Worm (Caenorhabditis elegans) whole organism, L4 larva: ENCODE data around the gene gst-41.

Source experiments
- F10B5.3 ChIP-seq: sonication (generic microtip); optimal IDR thresholded peaks from 2 replicates; lab custom pipeline; 2016; ENCODE audit warnings: mild to moderate bottlenecking, missing genetic modification characterization, missing compliant biosample characterization
- F44E2.7 ChIP-seq: fragments of 200-800 bp; sonication (Bioruptor generic); IDR thresholded peaks from 2 replicates; pipeline ENCODE4 v2.1.2; 2022; ENCODE audit warnings: missing genetic modification characterization, missing compliant biosample characterization
- T20F7.1 ChIP-seq: fragments of 200-800 bp; sonication (Bioruptor generic); optimal IDR thresholded peaks from 2 replicates; lab custom pipeline; 2018; ENCODE audit warnings: mild to moderate bottlenecking, missing genetic modification characterization, missing compliant biosample characterization
- Y105C5A.15 ChIP-seq: fragments of 200-800 bp; sonication (Bioruptor generic); IDR thresholded peaks from 2 replicates; pipeline ENCODE4 v1.3.6; 2022; ENCODE audit warnings: missing genetic modification characterization, missing compliant biosample characterization
- aha-1 ChIP-seq: fragments of 150-350 bp; peaks from one replicate; lab custom pipeline; 2014; ENCODE audit warnings: missing biosample characterization, missing genetic modification characterization
- ama-1 ChIP-seq: fragments of 150-350 bp; optimal IDR thresholded peaks from 2 replicates; lab custom pipeline; 2014; ENCODE audit warnings: inconsistent platforms, mixed read lengths
- arid-1 ChIP-seq: fragments of 200-800 bp; sonication (Bioruptor generic); conservative IDR thresholded peaks from 2 replicates; pipeline ENCODE4 v1.3.6; 2022; ENCODE audit warnings: missing genetic modification reagents, missing genetic modification characterization, missing compliant biosample characterization
- attf-4 ChIP-seq: sonication (generic microtip); optimal IDR thresholded peaks from 3 replicates; lab custom pipeline; 2017; ENCODE audit warnings: missing biosample characterization, missing genetic modification characterization
- ceh-62 ChIP-seq: sonication (generic microtip); optimal IDR thresholded peaks from 2 replicates; lab custom pipeline; 2017; ENCODE audit warnings: missing biosample characterization, missing genetic modification characterization
- ceh-82 ChIP-seq: sonication (generic microtip); optimal IDR thresholded peaks from 2 replicates; lab custom pipeline; 2017; ENCODE audit warnings: missing biosample characterization, missing genetic modification characterization
- ctbp-1 ChIP-seq: fragments of 200-800 bp; sonication (Bioruptor generic); IDR thresholded peaks from 2 replicates; pipeline ENCODE4 v1.3.6; 2022; ENCODE audit warnings: missing genetic modification reagents, missing genetic modification characterization, missing compliant biosample characterization
- daf-12 ChIP-seq: fragments of 150-350 bp; optimal IDR thresholded peaks from 2 replicates; lab custom pipeline; 2014; ENCODE audit warnings: missing biosample characterization, missing genetic modification reagents, missing genetic modification characterization
- dmd-6 ChIP-seq: fragments of 200-800 bp; sonication (Bioruptor generic); IDR thresholded peaks from 2 replicates; pipeline ENCODE4 v1.3.6; 2022; ENCODE audit warnings: missing genetic modification reagents, missing genetic modification characterization, missing compliant biosample characterization
- dmd-8 ChIP-seq: fragments of 200-800 bp; sonication (Bioruptor generic); IDR thresholded peaks from 2 replicates; pipeline ENCODE4 v1.3.6; 2022; ENCODE audit warnings: missing genetic modification characterization, missing compliant biosample characterization
- dpl-1 ChIP-seq: fragments of 150-350 bp; optimal IDR thresholded peaks from 2 replicates; lab custom pipeline; 2014; ENCODE audit warnings: missing biosample characterization, missing genetic modification reagents, missing genetic modification characterization
- duxl-1 ChIP-seq: sonication (generic microtip); optimal IDR thresholded peaks from 2 replicates; lab custom pipeline; 2016; ENCODE audit warnings: mild to moderate bottlenecking, missing genetic modification characterization, moderate library complexity, missing compliant biosample characterization; ENCODE audit not compliant: poor library complexity
- dve-1 ChIP-seq: sonication (generic microtip); optimal IDR thresholded peaks from 2 replicates; lab custom pipeline; 2017; ENCODE audit warnings: antibody characterized with exemption, mild to moderate bottlenecking, missing genetic modification characterization, missing compliant biosample characterization; ENCODE audit not compliant: insufficient read depth
- egl-43 ChIP-seq: fragments of 200-800 bp; sonication (Bioruptor generic); IDR thresholded peaks from 2 replicates; pipeline ENCODE4 v1.3.6; 2022; ENCODE audit warnings: missing genetic modification reagents, missing genetic modification characterization, missing compliant biosample characterization
- hif-1 ChIP-seq, 2 experiments: sonication (generic microtip); optimal IDR thresholded peaks; 2 replicates each; lab custom pipeline; 2016 to 2017; ENCODE audit warnings: missing compliant biosample characterization in 2 of 2, missing genetic modification characterization in 2 of 2, missing genetic modification reagents in 2 of 2, missing genotype in 2 of 2, mild to moderate bottlenecking in 1 of 2
- hlh-11 ChIP-seq: fragments of 200-800 bp; sonication (Bioruptor generic); optimal IDR thresholded peaks from 2 replicates; lab custom pipeline; 2018; ENCODE audit warnings: mild to moderate bottlenecking, missing genetic modification characterization, missing compliant biosample characterization
- lin-1 ChIP-seq: fragments of 200-800 bp; sonication (Bioruptor generic); IDR thresholded peaks from 2 replicates; pipeline ENCODE4 v1.3.6; 2022; ENCODE audit warnings: missing genetic modification reagents, missing genetic modification characterization, missing compliant biosample characterization
- lin-13 ChIP-seq: fragments of 150-350 bp; optimal IDR thresholded peaks from 2 replicates; lab custom pipeline; 2014; ENCODE audit warnings: missing biosample characterization, missing genetic modification reagents, missing genetic modification characterization
- lin-38 ChIP-seq: fragments of 200-800 bp; sonication (Bioruptor generic); IDR thresholded peaks from 2 replicates; pipeline ENCODE4 v1.3.6; 2022; ENCODE audit warnings: missing genetic modification reagents, missing genetic modification characterization, missing compliant biosample characterization
- lin-39 ChIP-seq: fragments of 150-350 bp; optimal IDR thresholded peaks from 2 replicates; lab custom pipeline; 2014; ENCODE audit warnings: missing biosample characterization, missing genetic modification reagents, missing genetic modification characterization
- lir-3 ChIP-seq: sonication (generic microtip); optimal IDR thresholded peaks from 2 replicates; lab custom pipeline; 2016; ENCODE audit warnings: mild to moderate bottlenecking, missing genetic modification characterization, missing compliant biosample characterization
- lsy-2 ChIP-seq, 2 experiments: fragments of 150-350 bp in 1 of 2; sonication (generic microtip) in 1 of 2; optimal IDR thresholded peaks; 2 replicates each; lab custom pipeline; 2014 to 2017; ENCODE audit warnings: missing biosample characterization in 2 of 2, missing genetic modification characterization in 2 of 2
- madf-5 ChIP-seq, 2 experiments: fragments of 200-800 bp; sonication (Bioruptor generic); IDR thresholded peaks; 2 replicates each; pipeline ENCODE4 v1.3.6; 2022; ENCODE audit warnings: missing compliant biosample characterization in 2 of 2, missing genetic modification characterization in 2 of 2
- mdt-29 ChIP-seq: fragments of 200-800 bp; sonication (Bioruptor generic); IDR thresholded peaks from 2 replicates; pipeline ENCODE4 v1.3.6; 2022; ENCODE audit warnings: missing genetic modification reagents, missing genetic modification characterization, missing compliant biosample characterization
- mes-2 ChIP-seq: sonication (generic microtip); optimal IDR thresholded peaks from 2 replicates; lab custom pipeline; 2016; ENCODE audit warnings: missing genotype, mild to moderate bottlenecking, missing genetic modification characterization, missing compliant biosample characterization; ENCODE audit not compliant: poor library complexity, severe bottlenecking
- nhr-102 ChIP-seq: sonication (generic microtip); optimal IDR thresholded peaks from 2 replicates; lab custom pipeline; 2016; ENCODE audit warnings: mild to moderate bottlenecking, missing genetic modification characterization, moderate library complexity, missing compliant biosample characterization
- nhr-11 ChIP-seq: fragments of 150-350 bp; optimal IDR thresholded peaks from 2 replicates; lab custom pipeline; 2014; ENCODE audit warnings: missing biosample characterization, missing genetic modification characterization
- nhr-111 ChIP-seq: fragments of 200-800 bp; sonication (Bioruptor generic); optimal IDR thresholded peaks from 2 replicates; lab custom pipeline; 2018; ENCODE audit warnings: mild to moderate bottlenecking, missing genetic modification characterization, missing compliant biosample characterization
- nhr-41 ChIP-seq: fragments of 200-800 bp; sonication (Bioruptor generic); IDR thresholded peaks from 2 replicates; pipeline ENCODE4 v1.3.6; 2022; ENCODE audit warnings: missing genetic modification reagents, missing genetic modification characterization, missing compliant biosample characterization
- nhr-42 ChIP-seq: fragments of 200-800 bp; sonication (Bioruptor generic); IDR thresholded peaks from 2 replicates; pipeline ENCODE4 v1.3.6; 2022; ENCODE audit warnings: missing genetic modification characterization, missing compliant biosample characterization
- nhr-48 ChIP-seq: sonication (generic microtip); optimal IDR thresholded peaks from 2 replicates; lab custom pipeline; 2016; ENCODE audit warnings: mild to moderate bottlenecking, missing genetic modification characterization, missing compliant biosample characterization
- nhr-6 ChIP-seq: fragments of 150-350 bp; optimal IDR thresholded peaks from 2 replicates; lab custom pipeline; 2014; ENCODE audit warnings: missing biosample characterization, missing genetic modification characterization
- nhr-76 ChIP-seq: fragments of 150-350 bp; optimal IDR thresholded peaks from 2 replicates; lab custom pipeline; 2014; ENCODE audit warnings: missing biosample characterization, missing genetic modification characterization
- rbr-2 ChIP-seq: sonication (generic microtip); optimal IDR thresholded peaks from 2 replicates; lab custom pipeline; 2016; ENCODE audit warnings: missing genotype, missing genetic modification characterization, missing compliant biosample characterization
- sdz-12 ChIP-seq: fragments of 200-800 bp; sonication (Bioruptor generic); optimal IDR thresholded peaks from 2 replicates; lab custom pipeline; 2018; ENCODE audit warnings: mild to moderate bottlenecking, missing genetic modification characterization, missing compliant biosample characterization
- skn-1 ChIP-seq: fragments of 150-350 bp; optimal IDR thresholded peaks from 2 replicates; lab custom pipeline; 2014; ENCODE audit warnings: missing biosample characterization, missing genetic modification characterization
- spr-1 ChIP-seq: sonication (generic microtip); optimal IDR thresholded peaks from 2 replicates; lab custom pipeline; 2016; ENCODE audit warnings: mild to moderate bottlenecking, missing genetic modification characterization, missing compliant biosample characterization
- spr-3 ChIP-seq: fragments of 200-800 bp; sonication (Bioruptor generic); optimal IDR thresholded peaks from 2 replicates; lab custom pipeline; 2018; ENCODE audit warnings: mild to moderate bottlenecking, missing genetic modification characterization, missing compliant biosample characterization
- unc-39 ChIP-seq: sonication (generic microtip); optimal IDR thresholded peaks from 2 replicates; lab custom pipeline; 2017; ENCODE audit warnings: missing biosample characterization, missing genetic modification characterization
- unc-62 ChIP-seq, 3 experiments: fragments of 150-350 bp in 1 of 3; sonication (generic microtip); optimal IDR thresholded peaks in 2 of 3; peaks in 1 of 3; 1 replicate in 1 of 3; 2 replicates in 2 of 3; lab custom pipeline; 2014 to 2017; ENCODE audit warnings: missing biosample characterization in 3 of 3, missing genetic modification characterization in 3 of 3, missing genetic modification reagents in 3 of 3, missing genotype in 1 of 3
- zag-1 ChIP-seq: fragments of 150-350 bp; optimal IDR thresholded peaks from 2 replicates; lab custom pipeline; 2014; ENCODE audit warnings: missing biosample characterization, missing genetic modification characterization
- zfp-2 ChIP-seq: sonication (generic microtip); optimal IDR thresholded peaks from 2 replicates; lab custom pipeline; 2016; ENCODE audit warnings: mild to moderate bottlenecking, missing genetic modification characterization, missing compliant biosample characterization
- zip-11 ChIP-seq: fragments of 200-800 bp; sonication (Bioruptor generic); IDR thresholded peaks from 2 replicates; pipeline ENCODE4 v1.3.6; 2022; ENCODE audit warnings: missing genetic modification characterization, missing compliant biosample characterization

Gene gst-41

DNA sequence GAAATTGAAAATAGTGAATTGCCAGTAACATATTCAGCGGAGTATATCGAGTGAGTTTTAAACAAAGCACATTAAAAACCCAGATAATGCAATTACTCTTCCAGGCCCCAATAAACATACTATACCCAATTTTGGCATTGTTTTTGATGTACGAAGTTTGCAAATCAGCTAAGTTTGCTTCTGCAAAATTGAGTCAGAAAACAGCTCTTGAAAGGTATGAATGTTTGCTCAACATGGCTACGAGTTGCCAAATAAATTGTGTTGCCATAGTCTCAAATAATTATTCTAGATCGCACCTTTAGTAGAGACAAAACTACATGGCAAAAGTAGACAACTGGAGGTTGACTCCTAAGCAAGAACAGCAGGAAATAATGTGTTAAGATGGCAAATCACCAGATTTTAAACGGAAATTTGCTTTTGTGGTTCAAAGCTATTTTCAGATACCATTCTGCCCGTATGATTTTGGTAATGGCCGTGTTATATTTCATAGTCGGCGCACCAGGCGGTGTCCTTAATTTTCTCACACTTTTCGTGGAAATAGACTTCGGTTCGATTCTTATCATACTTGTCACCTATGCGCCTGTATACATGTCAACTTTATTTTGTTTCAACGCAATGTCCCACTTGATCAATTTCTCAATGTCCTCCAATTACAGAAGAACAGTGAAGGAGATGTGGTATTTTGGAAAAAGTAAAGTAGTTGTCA, 33.5 kb upstream of the gst-41 start (continued):
- peak; percentile 58; the same call in 1 of the 2 replicates for TF ChIP-seq lin-1
- peak; percentile 35 for TF ChIP-seq duxl-1 (tag; lab: Kevin White, UChicago)
- no peak for TF ChIP-seq ctbp-1
- peak; percentile 39 for TF ChIP-seq spr-3 (GFP tag; lab: Kevin White, UChicago)
- TF ChIP-seq zip-11 (GFP tag; lab: Robert Waterston, UW): no peak
- peak in 1 of 2 experiments; percentile 74 for TF ChIP-seq unc-62 (GFP tag; optimal IDR thresholded peaks at IDR 0.05 in 1 of 2; lab: Kevin White, UChicago)
- TF ChIP-seq unc-62 (tag; optimal IDR thresholded peaks at IDR 0.05; lab: Kevin White, UChicago): no peak
- TF ChIP-seq mes-2 (tag; lab: Kevin White, UChicago): peak; percentile 29
- TF ChIP-seq Y105C5A.15 (GFP tag; lab: Robert Waterston, UW): 0 out of 2 replicates have a peak, but pooled peaks have one; percentile 2
- TF ChIP-seq sdz-12: peak; percentile 87
- TF ChIP-seq F10B5.3 (tag; lab: Kevin White, UChicago): no peak
- peak in 1 of 2 experiments; percentile 7 for TF ChIP-seq lsy-2 (tag; optimal IDR thresholded peaks at IDR 0.05; lab: Kevin White, UChicago)
- TF ChIP-seq nhr-102: peak; percentile 68
- peak; percentile 73 for TF ChIP-seq ama-1 (lab: Kevin White, UChicago)
- no peak for TF ChIP-seq ceh-62 (tag; lab: Kevin White, UChicago)
- peak; percentile 22 for TF ChIP-seq T20F7.1 (GFP tag; lab: Kevin White, UChicago)
- TF ChIP-seq dmd-6 (GFP tag; lab: Robert Waterston, UW): peak; percentile 25
- TF ChIP-seq nhr-111 (GFP tag; lab: Kevin White, UChicago): no peak
- TF ChIP-seq nhr-48 (tag; lab: Kevin White, UChicago): peak; percentile 32
- peak; percentile 9 to 66; a peak in 1 of 4 replicates for TF ChIP-seq madf-5 (GFP tag; IDR thresholded peaks at IDR 0.05; lab: Robert Waterston, UW)
- TF ChIP-seq lin-38 (GFP tag; lab: Robert Waterston, UW): peak; percentile 47
- peak; percentile 69 for TF ChIP-seq dve-1 (tag; lab: Kevin White, UChicago)
- peak; percentile 46; the same call in 1 of the 2 replicates for TF ChIP-seq arid-1 (GFP tag; lab: Robert Waterston, UW)
- no peak for TF ChIP-seq nhr-42 (GFP tag; lab: Robert Waterston, UW)
- TF ChIP-seq ceh-82 (tag; lab: Kevin White, UChicago): no peak
- no peak for TF ChIP-seq lin-39 (tag; lab: Kevin White, UChicago)
- TF ChIP-seq egl-43: peak; percentile 14; the same call in 1 of the 2 replicates
- no peak for TF ChIP-seq skn-1
- TF ChIP-seq dpl-1 (GFP tag; lab: Kevin White, UChicago): no peak
- TF ChIP-seq spr-1: peak; percentile 40
- peak; percentile 90 for TF ChIP-seq aha-1
- peak; percentile 63 for TF ChIP-seq hlh-11 (tag; lab: Kevin White, UChicago)

DNA sequence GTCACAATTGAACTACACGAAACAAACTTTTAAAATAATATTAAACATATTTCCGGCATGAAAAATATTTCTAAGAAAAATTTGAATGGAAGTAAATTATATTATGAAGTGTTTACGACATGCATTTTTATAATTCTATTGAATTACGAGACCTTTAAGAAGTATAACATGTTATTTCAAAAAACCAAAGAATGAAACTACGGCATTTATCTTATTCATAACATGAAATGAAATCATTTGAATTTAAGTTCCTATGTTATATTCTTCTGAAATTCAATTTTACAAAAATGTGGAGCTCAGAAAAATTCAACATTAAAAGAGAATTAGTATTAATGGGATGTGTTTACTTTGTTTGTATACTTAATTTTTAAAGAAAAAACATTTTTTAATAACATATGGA, 31.9 kb upstream of the gst-41 start, which contains the start of gene srw-71:
srw-71 (minus strand) TSS at position 101 of the 400 bp plus-strand sequence.
- no peak for TF ChIP-seq nhr-11 (tag; lab: Kevin White, UChicago)
- no peak for TF ChIP-seq madf-5 (GFP tag; IDR thresholded peaks at IDR 0.05; lab: Robert Waterston, UW)
- TF ChIP-seq aha-1: peak; percentile 11
- no peak for TF ChIP-seq unc-62 (GFP tag; optimal IDR thresholded peaks at IDR 0.05 in 1 of 2; lab: Kevin White, UChicago)
- no peak for TF ChIP-seq unc-62 (tag; optimal IDR thresholded peaks at IDR 0.05; lab: Kevin White, UChicago)
- TF ChIP-seq ama-1 (lab: Kevin White, UChicago): no peak
- TF ChIP-seq mdt-29 (GFP tag; lab: Robert Waterston, UW): no peak
- TF ChIP-seq nhr-111 (GFP tag; lab: Kevin White, UChicago): no peak
- TF ChIP-seq zag-1 (tag; lab: Kevin White, UChicago): no peak

DNA sequence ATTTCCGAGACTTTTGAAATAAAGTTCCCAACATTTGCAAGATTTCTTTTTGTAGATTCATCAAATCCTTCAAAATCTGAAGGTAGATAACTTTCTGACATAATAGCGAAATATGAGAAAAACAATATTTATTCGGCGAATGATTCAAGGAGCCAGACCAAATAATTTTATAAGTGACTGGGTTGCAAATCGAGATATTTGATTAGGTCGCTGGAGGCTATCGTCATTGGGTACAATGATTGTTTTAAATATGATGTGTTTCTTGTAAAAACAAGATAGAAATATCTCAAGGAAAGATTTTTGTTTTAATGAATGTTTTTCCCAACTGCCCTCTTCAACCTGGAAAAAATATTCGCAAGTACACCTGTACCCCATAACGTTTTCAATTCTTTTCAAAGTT, 29.8 kb upstream of the gst-41 start, which contains the start of gene srw-69:
srw-69 (minus strand) TSS at position 101 of the 400 bp plus-strand sequence.
- TF ChIP-seq lin-13 (GFP tag; lab: Kevin White, UChicago) (no peak), ceh-62 (tag; lab: Kevin White, UChicago) (no peak), daf-12 (no peak), F44E2.7 (GFP tag; lab: Robert Waterston, UW) (no peak), hif-1 (tag; optimal IDR thresholded peaks at IDR 0.05; lab: Kevin White, UChicago) (no peak), attf-4 (tag; lab: Kevin White, UChicago) (no peak), nhr-76 (tag; lab: Kevin White, UChicago) (no peak), nhr-41 (GFP tag; lab: Robert Waterston, UW) (no peak), madf-5 (GFP tag; IDR thresholded peaks at IDR 0.05; lab: Robert Waterston, UW) (no peak), rbr-2 (no peak), lir-3 (tag; lab: Kevin White, UChicago) (no peak), zfp-2 (tag; lab: Kevin White, UChicago) (no peak), unc-39 (tag; lab: Kevin White, UChicago) (no peak), nhr-111 (GFP tag; lab: Kevin White, UChicago) (no peak), nhr-6 (tag; lab: Kevin White, UChicago) (no peak), dmd-8 (no peak)
